Worm (Caenorhabditis elegans): Measurements from ENCODE around the gene B0303.14.

B0303.14 gene

ce11 chrIII:8738289-8738688, 22.3 kb upstream of the B0303.14 start:
- TF ChIP-seq unc-130 (tag; optimal IDR thresholded peaks at IDR 0.05) (no peak), efl-1 (optimal IDR thresholded peaks at IDR 0.05) (no peak), efl-1 (GFP tag; optimal IDR thresholded peaks at IDR 0.05 in 1 of 2) (peak in 1 of 2 experiments; percentile 91)

ce11 chrIII:8737391-8737790, 21.4 kb upstream of the B0303.14 start:
- no peak for TF ChIP-seq efl-1 (optimal IDR thresholded peaks at IDR 0.05)
- peak in 1 of 2 experiments; percentile 46 for TF ChIP-seq efl-1 (GFP tag; optimal IDR thresholded peaks at IDR 0.05 in 1 of 2)
- peak; percentile 33 for TF ChIP-seq lin-14 (GFP tag; optimal IDR thresholded peaks at IDR 0.05)
- no peak for TF ChIP-seq nhr-11 (tag; optimal IDR thresholded peaks at IDR 0.05)

ce11 chrIII:8734327-8734885, 18.4 kb upstream of the B0303.14 start:
- TF ChIP-seq sup-37 (GFP tag; optimal IDR thresholded peaks at IDR 0.05) = no peak
- peak; percentile 0 for TF ChIP-seq unc-86 (tag; optimal IDR thresholded peaks at IDR 0.05)
- TF ChIP-seq lin-15B (tag; optimal IDR thresholded peaks at IDR 0.05) = no peak
- peak in 1 of 2 experiments; percentile 29 for TF ChIP-seq mdl-1 (tag; optimal IDR thresholded peaks at IDR 0.05)
- TF ChIP-seq isw-1 (GFP tag; IDR thresholded peaks at IDR 0.05) = no peak
- peak; percentile 8 to 32 for TF ChIP-seq lsy-2 (tag; optimal IDR thresholded peaks at IDR 0.05)
- peak in 1 of 6 experiments; percentile 3 for TF ChIP-seq elt-3 (tag; optimal IDR thresholded peaks at IDR 0.05)
- peak; percentile 22 for TF ChIP-seq swsn-7 (tag; optimal IDR thresholded peaks at IDR 0.05)
- peak; percentile 43 for TF ChIP-seq nhr-47 (tag; optimal IDR thresholded peaks at IDR 0.05)
- peak; percentile 76 for TF ChIP-seq nhr-71 (tag; optimal IDR thresholded peaks at IDR 0.05)
- peak; percentile 8 to 18 for TF ChIP-seq lin-35 (GFP tag; optimal IDR thresholded peaks at IDR 0.05)
- peak; percentile 35 for TF ChIP-seq nhr-20 (tag; optimal IDR thresholded peaks at IDR 0.05)
- TF ChIP-seq nhr-85 (tag) = peak; percentile 58
- peak; percentile 14 to 29 for TF ChIP-seq efl-1 (optimal IDR thresholded peaks at IDR 0.05)
- TF ChIP-seq efl-1 (GFP tag; optimal IDR thresholded peaks at IDR 0.05 in 1 of 2) = no peak
- TF ChIP-seq nhr-19 (GFP tag; conservative IDR thresholded peaks at IDR 0.05) = peak; percentile 21; the same call in 1 of the 2 replicates
- TF ChIP-seq jun-1 (tag; optimal IDR thresholded peaks at IDR 0.05) = no peak
- no peak for TF ChIP-seq sox-4 (tag; optimal IDR thresholded peaks at IDR 0.05)
- peak; percentile 48 for TF ChIP-seq tbx-2 (tag; optimal IDR thresholded peaks at IDR 0.05)
- TF ChIP-seq snu-23 (GFP tag; optimal IDR thresholded peaks at IDR 0.05) = peak; percentile 34
- no peak for TF ChIP-seq nhr-28 (tag; optimal IDR thresholded peaks at IDR 0.05)
- TF ChIP-seq C34B4.2 (tag; optimal IDR thresholded peaks at IDR 0.05) = no peak
- peak; percentile 72 for TF ChIP-seq rnt-1 (tag; optimal IDR thresholded peaks at IDR 0.05)
- TF ChIP-seq lin-14 (GFP tag; optimal IDR thresholded peaks at IDR 0.05) = peak; percentile 87
- TF ChIP-seq ceh-82 (tag; optimal IDR thresholded peaks at IDR 0.05) = peak in 2 of 3 experiments; percentile 15 to 33
- TF ChIP-seq lin-39 (tag; optimal IDR thresholded peaks at IDR 0.05) = peak; percentile 60
- no peak for TF ChIP-seq nhr-77 (tag; optimal IDR thresholded peaks at IDR 0.05)
- TF ChIP-seq zip-4 (GFP tag; optimal IDR thresholded peaks at IDR 0.05) = no peak
- TF ChIP-seq fkh-10 (GFP tag; optimal IDR thresholded peaks at IDR 0.05) = no peak
- TF ChIP-seq efl-3 (GFP tag; optimal IDR thresholded peaks at IDR 0.05) = no peak

ce11 chrIII:8733667-8734066, 17.7 kb upstream of the B0303.14 start:
- TF ChIP-seq nhr-84 (tag; optimal IDR thresholded peaks at IDR 0.05) (no peak), lin-35 (GFP tag; optimal IDR thresholded peaks at IDR 0.05) (peak in 1 of 2 experiments; percentile 12), elt-2 (tag; optimal IDR thresholded peaks at IDR 0.05) (peak; percentile 89), pag-3 (tag; optimal IDR thresholded peaks at IDR 0.05; ENCODE audit: borderline replicate concordance, insufficient read depth) (no peak), tlp-1 (tag; optimal IDR thresholded peaks at IDR 0.05) (peak; percentile 49), egl-13 (tag; optimal IDR thresholded peaks at IDR 0.05) (peak; percentile 20), mdl-1 (tag; optimal IDR thresholded peaks at IDR 0.05) (peak in 1 of 2 experiments; percentile 8), irx-1 (tag; optimal IDR thresholded peaks at IDR 0.05) (no peak)

Measured in whole organism, L1 larva.